Worm (Caenorhabditis elegans) whole organism, L1 larva: ENCODE data around the gene eat-20.

ENCODE experiments used
- C34B4.2 ChIP-seq: sonication (generic microtip); optimal IDR thresholded peaks from 2 replicates; lab custom pipeline; 2017; ENCODE audit warnings: mild to moderate bottlenecking, missing genetic modification characterization, missing compliant biosample characterization
- ceh-88 ChIP-seq: fragments of 200-800 bp; sonication (Bioruptor generic); IDR thresholded peaks from 2 replicates; pipeline ENCODE4 v1.3.6; 2022; ENCODE audit warnings: missing genetic modification characterization, missing compliant biosample characterization
- ces-1 ChIP-seq: fragments of 150-350 bp; optimal IDR thresholded peaks from 2 replicates; lab custom pipeline; 2014; ENCODE audit warnings: missing biosample characterization, missing genetic modification reagents, missing genetic modification characterization
- fos-1 ChIP-seq: fragments of 150-350 bp; optimal IDR thresholded peaks from 2 replicates; lab custom pipeline; 2014; ENCODE audit warnings: missing biosample characterization, missing genetic modification characterization
- isw-1 ChIP-seq: fragments of 200-800 bp; sonication (Bioruptor generic); IDR thresholded peaks from 2 replicates; pipeline ENCODE4 v1.3.6; 2022; ENCODE audit warnings: missing genetic modification characterization, missing compliant biosample characterization
- jun-1 ChIP-seq: fragments of 150-350 bp; optimal IDR thresholded peaks from 2 replicates; lab custom pipeline; 2014; ENCODE audit warnings: missing biosample characterization, missing genetic modification reagents, missing genetic modification characterization
- lin-35 ChIP-seq, 2 experiments: fragments of 150-350 bp; optimal IDR thresholded peaks; 2 replicates each; lab custom pipeline; 2014; ENCODE audit warnings: missing biosample characterization in 2 of 2, missing genetic modification characterization in 2 of 2, missing genetic modification reagents in 2 of 2
- mdl-1 ChIP-seq, 2 experiments: fragments of 150-350 bp; optimal IDR thresholded peaks; 2 replicates each; lab custom pipeline; 2014 to 2017; ENCODE audit warnings: missing biosample characterization in 2 of 2, missing genetic modification characterization in 2 of 2, inconsistent platforms in 1 of 2
- nhr-12 ChIP-seq: sonication (generic microtip); optimal IDR thresholded peaks from 2 replicates; lab custom pipeline; 2017; ENCODE audit warnings: missing biosample characterization, missing genetic modification characterization
- nhr-76 ChIP-seq: sonication (generic microtip); optimal IDR thresholded peaks from 2 replicates; lab custom pipeline; 2017; ENCODE audit warnings: missing biosample characterization, missing genetic modification characterization
- pqm-1 ChIP-seq: sonication (generic microtip); optimal IDR thresholded peaks from 3 replicates; lab custom pipeline; 2017; ENCODE audit warnings: missing biosample characterization, missing genetic modification characterization
- snu-23 ChIP-seq: sonication (generic microtip); optimal IDR thresholded peaks from 2 replicates; lab custom pipeline; 2016; ENCODE audit warnings: missing genetic modification characterization, missing compliant biosample characterization
- ztf-11 ChIP-seq, 2 experiments: sonication (generic microtip); optimal IDR thresholded peaks; 2 replicates each; lab custom pipeline; 2016 to 2017; ENCODE audit warnings: missing genetic modification characterization in 2 of 2, missing biosample characterization in 1 of 2, missing compliant biosample characterization in 1 of 2

ce11 chrX:15564338-15564737, 54.5 kb downstream of the eat-20 start:
- TF ChIP-seq pqm-1 (tag; lab: Kevin White, UChicago): no peak
- TF ChIP-seq nhr-76 (tag; lab: Kevin White, UChicago): no peak
- no peak for TF ChIP-seq ztf-11 (tag; optimal IDR thresholded peaks at IDR 0.05; lab: Kevin White, UChicago)
- no peak for TF ChIP-seq mdl-1 (tag; optimal IDR thresholded peaks at IDR 0.05; lab: Kevin White, UChicago)
- TF ChIP-seq fos-1: no peak
- TF ChIP-seq nhr-12 (tag; lab: Kevin White, UChicago): no peak
- TF ChIP-seq jun-1 (tag; lab: Kevin White, UChicago): no peak
- no peak for TF ChIP-seq ces-1 (GFP tag; lab: Kevin White, UChicago)
- TF ChIP-seq C34B4.2 (tag; lab: Kevin White, UChicago): no peak
- no peak for TF ChIP-seq lin-35 (GFP tag; optimal IDR thresholded peaks at IDR 0.05; lab: Kevin White, UChicago)
- TF ChIP-seq ceh-88 (GFP tag; lab: Robert Waterston, UW): no peak
- TF ChIP-seq isw-1 (GFP tag; lab: Robert Waterston, UW): no peak
- peak; percentile 37 for TF ChIP-seq snu-23
